Fruit fly (Drosophila melanogaster) whole organism, embryonic: ENCODE measurements around the gene CG34451.

ENCODE experiments used
- Asciz ChIP-seq: fragments of 200-800 bp; sonication (Bioruptor generic); optimal IDR thresholded peaks from 2 replicates; lab custom pipeline; 2017; ENCODE audit warnings: missing biosample characterization, mild to moderate bottlenecking, missing genetic modification characterization, missing genetic modification reagents
- CG10431 ChIP-seq: fragments of 200-800 bp; sonication (Bioruptor generic); optimal IDR thresholded peaks from 3 replicates; lab custom pipeline; 2018; ENCODE audit warnings: missing biosample characterization, mild to moderate bottlenecking, missing genetic modification characterization
- CG12071 ChIP-seq: fragments of 200-800 bp; sonication (Bioruptor generic); optimal IDR thresholded peaks from 3 replicates; lab custom pipeline; 2018; ENCODE audit warnings: missing biosample characterization, mild to moderate bottlenecking, missing genetic modification characterization
- CG12391 ChIP-seq: fragments of 200-800 bp; sonication (Bioruptor generic); optimal IDR thresholded peaks from 3 replicates; lab custom pipeline; 2018; ENCODE audit warnings: missing biosample characterization, mild to moderate bottlenecking, missing genetic modification characterization, moderate library complexity
- CG13894 ChIP-seq: fragments of 200-800 bp; sonication (Bioruptor generic); optimal IDR thresholded peaks from 3 replicates; lab custom pipeline; 2018; ENCODE audit warnings: missing biosample characterization, mild to moderate bottlenecking, missing genetic modification characterization, moderate library complexity
- CG14014 ChIP-seq: fragments of 200-800 bp; sonication (Bioruptor generic); IDR thresholded peaks from 2 replicates; pipeline ENCODE4 v1.3.6; 2022; ENCODE audit warnings: missing biosample characterization, missing genetic modification characterization
- CG15514 ChIP-seq: fragments of 200-800 bp; sonication (Bioruptor generic); optimal IDR thresholded peaks from 3 replicates; lab custom pipeline; 2017; ENCODE audit warnings: missing biosample characterization, missing genetic modification characterization, mild to moderate bottlenecking, moderate library complexity, missing genetic modification reagents
- CG17186 ChIP-seq: fragments of 200-800 bp; sonication (Bioruptor generic); optimal IDR thresholded peaks from 3 replicates; lab custom pipeline; 2017; ENCODE audit warnings: missing biosample characterization, missing genetic modification reagents, missing genetic modification characterization
- CG17568 ChIP-seq: fragments of 200-800 bp; sonication (Bioruptor generic); optimal IDR thresholded peaks from 2 replicates; lab custom pipeline; 2018; ENCODE audit warnings: missing biosample characterization, mild to moderate bottlenecking, missing genetic modification characterization, moderate library complexity
- CG2199 ChIP-seq: fragments of 200-800 bp; sonication (Bioruptor generic); IDR thresholded peaks from 3 replicates; pipeline ENCODE4 v1.3.6; 2022; ENCODE audit warnings: missing biosample characterization, missing genetic modification characterization
- CG2889 ChIP-seq: fragments of 200-800 bp; sonication (Bioruptor generic); IDR thresholded peaks from 3 replicates; pipeline ENCODE4 v1.3.6; 2022; ENCODE audit warnings: missing biosample characterization, missing genetic modification characterization
- CG32532 ChIP-seq: fragments of 200-800 bp; sonication (Bioruptor generic); IDR thresholded peaks from 2 replicates; pipeline ENCODE4 v1.3.6; 2022; ENCODE audit warnings: missing biosample characterization, missing genetic modification characterization
- CG34224 ChIP-seq: fragments of 200-800 bp; sonication (Bioruptor generic); IDR thresholded peaks from 3 replicates; pipeline ENCODE4 v1.3.6; 2022; ENCODE audit warnings: missing biosample characterization, missing genetic modification characterization; ENCODE audit not compliant: partially characterized antibody
- CG6689 ChIP-seq: fragments of 200-800 bp; sonication (Bioruptor generic); IDR thresholded peaks from 2 replicates; pipeline ENCODE4 v1.3.6; 2022; ENCODE audit warnings: missing biosample characterization, missing genetic modification characterization
- CG6765 ChIP-seq: fragments of 200-800 bp; sonication (Bioruptor generic); optimal IDR thresholded peaks from 3 replicates; lab custom pipeline; 2017; ENCODE audit warnings: missing biosample characterization, mild to moderate bottlenecking, missing genetic modification characterization
- CG6791 ChIP-seq: fragments of 200-800 bp; sonication (Bioruptor generic); IDR thresholded peaks from 3 replicates; pipeline ENCODE4 v1.3.6; 2022; ENCODE audit warnings: missing biosample characterization, missing genetic modification characterization; ENCODE audit not compliant: partially characterized antibody
- CG6813 ChIP-seq: fragments of 200-800 bp; sonication (Bioruptor generic); optimal IDR thresholded peaks from 2 replicates; lab custom pipeline; 2017; ENCODE audit warnings: missing biosample characterization, missing genetic modification characterization, mild to moderate bottlenecking, moderate library complexity, missing genetic modification reagents
- CG7839 ChIP-seq: fragments of 200-800 bp; sonication (Bioruptor generic); optimal IDR thresholded peaks from 3 replicates; lab custom pipeline; 2018; ENCODE audit warnings: missing biosample characterization, mild to moderate bottlenecking, missing genetic modification characterization, moderate library complexity
- CG7987 ChIP-seq: fragments of 200-800 bp; sonication (Bioruptor generic); optimal IDR thresholded peaks from 2 replicates; lab custom pipeline; 2018; ENCODE audit warnings: missing biosample characterization, mild to moderate bottlenecking, missing genetic modification characterization, moderate library complexity
- CG8089 ChIP-seq: fragments of 200-800 bp; sonication (Bioruptor generic); optimal IDR thresholded peaks from 3 replicates; lab custom pipeline; 2016; ENCODE audit warnings: missing biosample characterization, missing genetic modification characterization
- CG9437 ChIP-seq: fragments of 200-800 bp; sonication (Bioruptor generic); optimal IDR thresholded peaks from 2 replicates; lab custom pipeline; 2018; ENCODE audit warnings: missing biosample characterization, mild to moderate bottlenecking, missing genetic modification characterization
- Deaf1 ChIP-seq: fragments of 200-800 bp; optimal IDR thresholded peaks from 3 replicates; lab custom pipeline; 2019; ENCODE audit warnings: missing biosample characterization, mild to moderate bottlenecking, missing genetic modification characterization, moderate library complexity
- E2f2 ChIP-seq: fragments of 200-800 bp; sonication (Bioruptor generic); IDR thresholded peaks from 2 replicates; pipeline ENCODE4 v1.3.6; 2022; ENCODE audit warnings: missing biosample characterization, missing genetic modification characterization
- Gug ChIP-seq: fragments of 200-800 bp; sonication (Bioruptor generic); IDR thresholded peaks from 4 replicates; pipeline ENCODE4 v1.3.6; 2022; ENCODE audit warnings: missing biosample characterization, missing genetic modification characterization
- Hmr ChIP-seq: fragments of 200-800 bp; sonication (Bioruptor generic); optimal IDR thresholded peaks from 3 replicates; lab custom pipeline; 2017; ENCODE audit warnings: mild to moderate bottlenecking, missing biosample characterization, missing genetic modification reagents, missing genetic modification characterization
- Hr39 ChIP-seq: fragments of >200 bp; optimal IDR thresholded peaks from 2 replicates; lab custom pipeline; 2017
- Jarid2 ChIP-seq: fragments of 200-800 bp; sonication (Bioruptor generic); optimal IDR thresholded peaks from 3 replicates; lab custom pipeline; 2017; ENCODE audit warnings: mild to moderate bottlenecking, missing biosample characterization, missing genetic modification reagents, missing genetic modification characterization
- MBD-R2 ChIP-seq: fragments of 200-800 bp; sonication (Bioruptor generic); IDR thresholded peaks from 2 replicates; pipeline ENCODE4 v1.3.6; 2022; ENCODE audit warnings: missing biosample characterization, missing genetic modification characterization
- MTF-1 ChIP-seq: fragments of 200-800 bp; sonication (Bioruptor generic); optimal IDR thresholded peaks from 2 replicates; lab custom pipeline; 2018; ENCODE audit warnings: missing biosample characterization, mild to moderate bottlenecking, missing genetic modification characterization, borderline replicate concordance
- NC2α ChIP-seq: fragments of 200-800 bp; sonication (Bioruptor generic); optimal IDR thresholded peaks from 2 replicates; lab custom pipeline; 2016; ENCODE audit warnings: missing biosample characterization, missing genetic modification characterization
- NfI ChIP-seq: fragments of 200-800 bp; sonication (Bioruptor generic); optimal IDR thresholded peaks from 3 replicates; lab custom pipeline; 2018; ENCODE audit warnings: missing biosample characterization, mild to moderate bottlenecking, missing genetic modification characterization, moderate library complexity
- PHDP ChIP-seq: fragments of 200-800 bp; sonication (Bioruptor generic); optimal IDR thresholded peaks from 3 replicates; lab custom pipeline; 2018; ENCODE audit warnings: missing biosample characterization, mild to moderate bottlenecking, missing genetic modification characterization, moderate library complexity
- Rfx ChIP-seq: fragments of 200-800 bp; sonication (Bioruptor generic); IDR thresholded peaks from 2 replicates; pipeline ENCODE4 v1.3.6; 2022; ENCODE audit warnings: missing biosample characterization, missing genetic modification characterization
- Trl ChIP-seq, 3 experiments: fragments of >200 bp in 2 of 3; fragments of 200-800 bp in 1 of 3; sonication (Bioruptor generic) in 1 of 3; optimal IDR thresholded peaks; 2 replicates in 1 of 3; 3 replicates in 2 of 3; lab custom pipeline; 2016 to 2017; ENCODE audit warnings: missing biosample characterization in 1 of 3, missing genetic modification characterization in 1 of 3
- amos ChIP-seq: fragments of 200-800 bp; sonication (Bioruptor generic); IDR thresholded peaks from 2 replicates; pipeline ENCODE4 v1.3.6; 2022; ENCODE audit warnings: missing biosample characterization, missing genetic modification characterization; ENCODE audit not compliant: partially characterized antibody
- btn ChIP-seq: fragments of 200-800 bp; sonication (Bioruptor generic); optimal IDR thresholded peaks from 2 replicates; lab custom pipeline; 2016; ENCODE audit warnings: missing biosample characterization, missing genetic modification characterization
- cad ChIP-seq: fragments of >200 bp; optimal IDR thresholded peaks from 2 replicates; lab custom pipeline; 2017; ENCODE audit warnings: missing biosample characterization, missing genetic modification characterization
- caup ChIP-seq: fragments of 200-800 bp; sonication (Bioruptor generic); optimal IDR thresholded peaks from 3 replicates; lab custom pipeline; 2017; ENCODE audit warnings: missing biosample characterization, mild to moderate bottlenecking, missing genetic modification characterization, moderate library complexity; ENCODE audit not compliant: severe bottlenecking
- dpn ChIP-seq, 2 experiments: fragments of 200-800 bp; sonication (Bioruptor generic); optimal IDR thresholded peaks; 3 replicates each; lab custom pipeline; 2016; ENCODE audit warnings: missing biosample characterization in 2 of 2, missing genetic modification characterization in 2 of 2
- gro ChIP-seq: fragments of 200-800 bp; sonication (Bioruptor generic); optimal IDR thresholded peaks from 2 replicates; lab custom pipeline; 2016; ENCODE audit warnings: missing biosample characterization, missing genetic modification characterization
- hbn ChIP-seq: fragments of 200-800 bp; sonication (Bioruptor generic); IDR thresholded peaks from 2 replicates; pipeline ENCODE4 v1.3.6; 2022; ENCODE audit warnings: missing biosample characterization, missing genetic modification characterization; ENCODE audit not compliant: partially characterized antibody
- mirr ChIP-seq: fragments of 200-800 bp; sonication (Bioruptor generic); optimal IDR thresholded peaks from 3 replicates; lab custom pipeline; 2018; ENCODE audit warnings: missing biosample characterization, mild to moderate bottlenecking, missing genetic modification characterization
- oc ChIP-seq: fragments of 200-800 bp; sonication (Bioruptor generic); optimal IDR thresholded peaks from 2 replicates; lab custom pipeline; 2018; ENCODE audit warnings: missing biosample characterization, mild to moderate bottlenecking, missing genetic modification characterization, moderate library complexity
- org-1 ChIP-seq: fragments of 200-800 bp; sonication (Bioruptor generic); optimal IDR thresholded peaks from 2 replicates; lab custom pipeline; 2017; ENCODE audit warnings: missing biosample characterization, missing genetic modification characterization
- otp ChIP-seq: fragments of 200-800 bp; sonication (Bioruptor generic); IDR thresholded peaks from 3 replicates; pipeline ENCODE4, ENCODE4 v1.3.6; 2022; ENCODE audit warnings: missing biosample characterization, missing genetic modification characterization
- tna ChIP-seq: fragments of 200-800 bp; sonication (Bioruptor generic); IDR thresholded peaks from 2 replicates; pipeline ENCODE4 v1.3.6; 2022; ENCODE audit warnings: missing biosample characterization, missing genetic modification characterization; ENCODE audit not compliant: partially characterized antibody
- z ChIP-seq: fragments of 200-800 bp; sonication (Bioruptor generic); IDR thresholded peaks from 3 replicates; pipeline ENCODE4 v1.3.6; 2022; ENCODE audit warnings: missing biosample characterization, missing genetic modification characterization
- zen2 ChIP-seq: fragments of 200-800 bp; sonication (Bioruptor generic); IDR thresholded peaks from 3 replicates; pipeline ENCODE4 v1.3.6; 2022; ENCODE audit warnings: missing biosample characterization, missing genetic modification characterization; ENCODE audit not compliant: partially characterized antibody

CG34451 gene

DNA sequence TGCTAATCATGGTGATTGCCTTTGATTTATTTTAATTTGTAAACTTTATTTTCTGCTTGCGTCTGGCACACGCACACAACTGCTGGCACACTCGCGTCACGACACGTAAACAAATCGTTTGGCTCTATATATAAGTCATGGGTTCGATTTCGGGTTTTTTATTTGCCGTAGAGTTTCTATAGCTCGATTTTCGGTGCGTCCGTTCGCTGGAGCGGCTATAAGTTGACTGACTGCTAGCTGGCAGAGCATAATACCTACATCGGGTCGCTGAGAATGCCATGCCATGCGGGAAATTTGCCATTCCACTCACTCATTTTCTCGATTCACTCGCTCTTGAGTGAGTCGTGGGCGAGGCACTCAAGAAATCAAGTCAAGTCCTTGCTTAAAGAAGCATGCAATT is 36.3 kb upstream of the CG34451 start, which contains the start of gene comm (continued):
- TF ChIP-seq hbn (GFP tag; lab: Robert Waterston, UW) = 0 out of 2 replicates have a peak, but pooled peaks have one; percentile 27
- peak; percentile 91; the same call in 2 of the 3 replicates for TF ChIP-seq CG2199 (GFP tag; lab: Robert Waterston, UW)
- TF ChIP-seq Deaf1 (tag; lab: Kevin White, UChicago) = peak; percentile 81
- peak; percentile 19 for TF ChIP-seq CG6765 (GFP tag; lab: Kevin White, UChicago)
- peak; percentile 72; the same call in 2 of the 3 replicates for TF ChIP-seq CG6791
- TF ChIP-seq Trl (optimal IDR thresholded peaks at IDR 0.05; lab: Kevin White, UChicago) = peak; percentile 60 to 70
- peak; percentile 38 for TF ChIP-seq Trl (GFP tag; optimal IDR thresholded peaks at IDR 0.05; lab: Kevin White, UChicago)
- TF ChIP-seq tna = peak; percentile 71; the same call in 1 of the 2 replicates
- TF ChIP-seq otp = peak; percentile 58; the same call in 2 of the 3 replicates
- TF ChIP-seq mirr (GFP tag; lab: Kevin White, UChicago) = peak; percentile 44
- no peak for TF ChIP-seq cad (GFP tag; lab: Kevin White, UChicago)
- TF ChIP-seq CG17186 (GFP tag; lab: Kevin White, UChicago) = no peak
- peak; percentile 73; the same call in 1 of the 2 replicates for TF ChIP-seq amos (GFP tag; lab: Robert Waterston, UW)
- TF ChIP-seq NC2α = peak; percentile 1
- peak; percentile 33 for TF ChIP-seq CG17568 (GFP tag; lab: Kevin White, UChicago)
- TF ChIP-seq PHDP (tag; lab: Kevin White, UChicago) = peak; percentile 38
- no peak for TF ChIP-seq CG6813 (GFP tag; lab: Kevin White, UChicago)
- peak; percentile 99 for TF ChIP-seq z (GFP tag; lab: Robert Waterston, UW)
- peak; percentile 69 for TF ChIP-seq CG13894 (tag; lab: Kevin White, UChicago)
- peak; percentile 26 for TF ChIP-seq CG8089 (GFP tag; lab: Kevin White, UChicago)
- peak; percentile 73; the same call in 2 of the 3 replicates for TF ChIP-seq zen2 (GFP tag; lab: Robert Waterston, UW)
- peak; percentile 29 for TF ChIP-seq CG10431 (GFP tag; lab: Kevin White, UChicago)
- TF ChIP-seq Rfx = peak; percentile 43; the same call in 1 of the 2 replicates
- TF ChIP-seq btn (GFP tag; lab: Kevin White, UChicago) = peak; percentile 2
- TF ChIP-seq dpn (GFP tag; optimal IDR thresholded peaks at IDR 0.05; lab: Kevin White, UChicago) = no peak
- TF ChIP-seq Asciz = no peak
- TF ChIP-seq org-1 = no peak
- peak; percentile 43 for TF ChIP-seq CG15514 (GFP tag; lab: Kevin White, UChicago)
- TF ChIP-seq NfI (GFP tag; lab: Kevin White, UChicago) = peak; percentile 24
- TF ChIP-seq CG9437 (GFP tag; lab: Kevin White, UChicago) = peak; percentile 42
- TF ChIP-seq CG14014 (GFP tag; lab: Robert Waterston, UW) = peak; percentile 59; the same call in 1 of the 2 replicates
- peak; percentile 63; the same call in 2 of the 3 replicates for TF ChIP-seq CG34224 (GFP tag; lab: Robert Waterston, UW)
- peak; percentile 10 for TF ChIP-seq CG12391
- TF ChIP-seq Hr39 (lab: Kevin White, UChicago) = no peak
- peak; percentile 17 for TF ChIP-seq CG7839 (tag; lab: Kevin White, UChicago)
- TF ChIP-seq gro = peak; percentile 56
- peak; percentile 41 for TF ChIP-seq caup (GFP tag; lab: Kevin White, UChicago)
- no peak for TF ChIP-seq Gug
- TF ChIP-seq CG12071 = peak; percentile 57
- TF ChIP-seq CG7987 (GFP tag; lab: Kevin White, UChicago) = peak; percentile 49
- TF ChIP-seq Jarid2 = peak; percentile 100
- TF ChIP-seq MBD-R2 (GFP tag; lab: Robert Waterston, UW) = 0 out of 2 replicates have a peak, but pooled peaks have one; percentile 16
- peak; percentile 46; the same call in 1 of the 2 replicates for TF ChIP-seq CG32532 (GFP tag; lab: Robert Waterston, UW)
- peak; percentile 70 for TF ChIP-seq MTF-1
- TF ChIP-seq CG6689 = 0 out of 2 replicates have a peak, but pooled peaks have one; percentile 13
- TF ChIP-seq oc (tag; lab: Kevin White, UChicago) = peak; percentile 52
- TF ChIP-seq Hmr (GFP tag; lab: Kevin White, UChicago) = peak; percentile 28
- no peak for TF ChIP-seq CG2889 (GFP tag; lab: Robert Waterston, UW)
- peak; percentile 23; the same call in 1 of the 2 replicates for TF ChIP-seq E2f2 (GFP tag; lab: Robert Waterston, UW)
